Fruit fly (Drosophila melanogaster) whole organism, embryonic: Measurements from ENCODE around the gene unc-119.

Experiments used
- CG14710 ChIP-seq: fragments of 200-800 bp; sonication (Bioruptor generic); optimal IDR thresholded peaks from 3 replicates; lab custom pipeline; 2019; ENCODE audit warnings: missing biosample characterization, mild to moderate bottlenecking, missing genetic modification characterization, moderate library complexity
- CG15696 ChIP-seq: fragments of 200-800 bp; sonication (Bioruptor generic); optimal IDR thresholded peaks from 2 replicates; lab custom pipeline; 2019; ENCODE audit warnings: missing biosample characterization, mild to moderate bottlenecking, missing genetic modification characterization, moderate library complexity
- CG9797 ChIP-seq: fragments of 200-800 bp; sonication (Bioruptor generic); optimal IDR thresholded peaks from 3 replicates; lab custom pipeline; 2018; ENCODE audit warnings: missing biosample characterization, mild to moderate bottlenecking, missing genetic modification characterization
- Hr39 ChIP-seq: fragments of >200 bp; optimal IDR thresholded peaks from 2 replicates; lab custom pipeline; 2017
- Med ChIP-seq: fragments of 200-800 bp; sonication (Bioruptor generic); peaks from one replicate; lab custom pipeline; 2016; ENCODE audit warnings: missing biosample characterization, missing genetic modification characterization, mild to moderate bottlenecking, inconsistent platforms, moderate library complexity
- Pdp1 ChIP-seq, 2 experiments: fragments of 200-800 bp; sonication (Bioruptor generic); optimal IDR thresholded peaks; 3 replicates each; lab custom pipeline; 2016; ENCODE audit warnings: missing biosample characterization in 2 of 2, missing genetic modification characterization in 2 of 2, mild to moderate bottlenecking in 1 of 2, moderate library complexity in 1 of 2
- disco-r ChIP-seq: fragments of 200-800 bp; sonication (Bioruptor generic); optimal IDR thresholded peaks from 2 replicates; lab custom pipeline; 2016; ENCODE audit warnings: missing biosample characterization, missing genetic modification characterization
- nom ChIP-seq: fragments of 200-800 bp; sonication (Bioruptor generic); optimal IDR thresholded peaks from 2 replicates; lab custom pipeline; 2017; ENCODE audit warnings: missing biosample characterization, missing genetic modification characterization, mild to moderate bottlenecking, moderate library complexity, missing genetic modification reagents

- TF ChIP-seq CG9797 (GFP tag; lab: Kevin White, UChicago), result no peak
- no peak for TF ChIP-seq Med (GFP tag; lab: Kevin White, UChicago)
- TF ChIP-seq Pdp1 (GFP tag; optimal IDR thresholded peaks at IDR 0.05; lab: Kevin White, UChicago), result no peak
- TF ChIP-seq nom (GFP tag; lab: Kevin White, UChicago), result no peak
- TF ChIP-seq disco-r (GFP tag; lab: Kevin White, UChicago), result no peak
- no peak for TF ChIP-seq Hr39 (lab: Kevin White, UChicago)
- no peak for TF ChIP-seq CG15696 (tag; lab: Kevin White, UChicago)
- TF ChIP-seq CG14710 (tag; lab: Kevin White, UChicago), result no peak
Measured at dm6 chrX:7332091-7332490, 41.0 kb upstream of the unc-119 start, which contains the start of gene CG42780.
